Fruit fly (Drosophila melanogaster) Kc167 (cell line): ENCODE results near the gene RpL7.

Experiments
- Myc ChIP-seq: fragments of >200 bp; optimal IDR thresholded peaks from 2 replicates; lab custom pipeline; 2017; ENCODE audit warnings: missing external identifiers
- Sin3A ChIP-seq: fragments of >200 bp; optimal IDR thresholded peaks from 2 replicates; lab custom pipeline; 2018; ENCODE audit warnings: missing external identifiers
- h ChIP-seq: fragments of >200 bp; optimal IDR thresholded peaks from 3 replicates; lab custom pipeline; 2018; ENCODE audit warnings: missing external identifiers
- insv ChIP-seq: fragments of >200 bp; optimal IDR thresholded peaks from 3 replicates; lab custom pipeline; 2018; ENCODE audit warnings: missing external identifiers
- psq ChIP-seq: fragments of >200 bp; optimal IDR thresholded peaks from 2 replicates; lab custom pipeline; 2017; ENCODE audit warnings: missing external identifiers
- ttk ChIP-seq: sonication (Bioruptor generic); optimal IDR thresholded peaks from 2 replicates; lab custom pipeline; 2017; ENCODE audit warnings: missing external identifiers

- no peak for TF ChIP-seq psq (lab: Kevin White, UChicago)
- TF ChIP-seq insv: no peak
- no peak for TF ChIP-seq Sin3A (lab: Kevin White, UChicago)
- no peak for TF ChIP-seq h (lab: Kevin White, UChicago)
- no peak for TF ChIP-seq ttk (lab: Kevin White, UChicago)
- TF ChIP-seq Myc (lab: Kevin White, UChicago): no peak
These were observed 49.6 kb downstream of the RpL7 start, which contains the start of the genes bsk and CG31717 for dm6 chr2L:10250441-10250847.
